Fruit fly (Drosophila melanogaster) whole organism, embryonic: ENCODE data around the gene CG32428.

ENCODE experiments used
- CG10462 ChIP-seq: fragments of 200-800 bp; sonication (Bioruptor generic); optimal IDR thresholded peaks from 2 replicates; lab custom pipeline; 2016; ENCODE audit warnings: missing biosample characterization, missing genetic modification characterization
- CG12236 ChIP-seq: fragments of 200-800 bp; sonication (Bioruptor generic); optimal IDR thresholded peaks from 2 replicates; lab custom pipeline; 2016; ENCODE audit warnings: missing biosample characterization, missing genetic modification characterization
- CG13287 ChIP-seq: fragments of 200-800 bp; sonication (Bioruptor generic); IDR thresholded peaks from 2 replicates; pipeline ENCODE4 v1.3.6; 2022; ENCODE audit warnings: missing biosample characterization, missing genetic modification characterization; ENCODE audit not compliant: partially characterized antibody
- CG15479 ChIP-seq: fragments of 200-800 bp; sonication (Bioruptor generic); optimal IDR thresholded peaks from 3 replicates; lab custom pipeline; 2019; ENCODE audit warnings: missing biosample characterization, mild to moderate bottlenecking, missing genetic modification characterization, moderate library complexity
- CG1602 ChIP-seq: fragments of 200-800 bp; sonication (Bioruptor generic); optimal IDR thresholded peaks from 3 replicates; lab custom pipeline; 2016; ENCODE audit warnings: missing biosample characterization, missing genetic modification characterization
- CG17186 ChIP-seq: fragments of 200-800 bp; sonication (Bioruptor generic); optimal IDR thresholded peaks from 3 replicates; lab custom pipeline; 2017; ENCODE audit warnings: missing biosample characterization, missing genetic modification reagents, missing genetic modification characterization
- CG17328 ChIP-seq: fragments of 200-800 bp; sonication (Bioruptor generic); IDR thresholded peaks from 2 replicates; pipeline ENCODE4 v1.3.6; 2022; ENCODE audit warnings: missing biosample characterization, missing genetic modification characterization
- CG2129 ChIP-seq: fragments of 200-800 bp; sonication (Bioruptor generic); IDR thresholded peaks from 2 replicates; pipeline ENCODE4 v1.3.6; 2022; ENCODE audit warnings: missing biosample characterization, missing genetic modification characterization; ENCODE audit not compliant: partially characterized antibody
- CG2875 ChIP-seq: fragments of 200-800 bp; sonication (Bioruptor generic); optimal IDR thresholded peaks from 2 replicates; lab custom pipeline; 2017; ENCODE audit warnings: missing biosample characterization, mild to moderate bottlenecking, missing genetic modification characterization, missing genetic modification reagents
- CG3281 ChIP-seq: fragments of 200-800 bp; sonication (Bioruptor generic); optimal IDR thresholded peaks from 3 replicates; lab custom pipeline; 2017; ENCODE audit warnings: missing biosample characterization, mild to moderate bottlenecking, missing genetic modification characterization
- CG34422 ChIP-seq: fragments of 200-800 bp; sonication (Bioruptor generic); IDR thresholded peaks from 3 replicates; pipeline ENCODE4 v1.3.6; 2022; ENCODE audit warnings: missing biosample characterization, missing genetic modification characterization
- CG3726 ChIP-seq: fragments of 200-800 bp; sonication (Bioruptor generic); IDR thresholded peaks from 3 replicates; pipeline ENCODE4, ENCODE4 v1.3.6; 2022; ENCODE audit warnings: missing biosample characterization, missing genetic modification characterization
- CG3995 ChIP-seq: fragments of 200-800 bp; sonication (Bioruptor generic); optimal IDR thresholded peaks from 3 replicates; lab custom pipeline; 2016; ENCODE audit warnings: missing biosample characterization, missing genetic modification characterization
- CG4282 ChIP-seq: fragments of 200-800 bp; sonication (Bioruptor generic); optimal IDR thresholded peaks from 2 replicates; lab custom pipeline; 2016; ENCODE audit warnings: missing biosample characterization, missing genetic modification characterization
- CG4404 ChIP-seq: fragments of 200-800 bp; sonication (Bioruptor generic); IDR thresholded peaks from 2 replicates; pipeline ENCODE4 v1.3.6; 2022; ENCODE audit warnings: missing biosample characterization, missing genetic modification characterization
- CG6254 ChIP-seq: fragments of 200-800 bp; sonication (Bioruptor generic); optimal IDR thresholded peaks from 3 replicates; lab custom pipeline; 2017; ENCODE audit warnings: mild to moderate bottlenecking, missing biosample characterization, missing genetic modification reagents, missing genetic modification characterization
- CG6791 ChIP-seq: fragments of 200-800 bp; sonication (Bioruptor generic); IDR thresholded peaks from 3 replicates; pipeline ENCODE4 v1.3.6; 2022; ENCODE audit warnings: missing biosample characterization, missing genetic modification characterization; ENCODE audit not compliant: partially characterized antibody
- CG6813 ChIP-seq: fragments of 200-800 bp; sonication (Bioruptor generic); optimal IDR thresholded peaks from 2 replicates; lab custom pipeline; 2017; ENCODE audit warnings: missing biosample characterization, missing genetic modification characterization, mild to moderate bottlenecking, moderate library complexity, missing genetic modification reagents
- CG8359 ChIP-seq: fragments of 200-800 bp; sonication (Bioruptor generic); optimal IDR thresholded peaks from 2 replicates; lab custom pipeline; 2017; ENCODE audit warnings: missing biosample characterization, mild to moderate bottlenecking, missing genetic modification characterization, borderline replicate concordance
- CG8765 ChIP-seq: fragments of 200-800 bp; sonication (Bioruptor generic); IDR thresholded peaks from 2 replicates; pipeline ENCODE4 v1.3.6; 2022; ENCODE audit warnings: missing biosample characterization, missing genetic modification characterization
- CG8924 ChIP-seq: fragments of 200-800 bp; optimal IDR thresholded peaks from 3 replicates; lab custom pipeline; 2019; ENCODE audit warnings: missing biosample characterization, mild to moderate bottlenecking, missing genetic modification characterization, moderate library complexity
- Chrac-16 ChIP-seq: fragments of 200-800 bp; sonication (Bioruptor generic); optimal IDR thresholded peaks from 3 replicates; lab custom pipeline; 2016; ENCODE audit warnings: missing biosample characterization, missing genetic modification characterization
- Ets97D ChIP-seq: fragments of 200-800 bp; sonication (Bioruptor generic); optimal IDR thresholded peaks from 3 replicates; lab custom pipeline; 2016; ENCODE audit warnings: missing biosample characterization, missing genetic modification characterization
- HLH4C ChIP-seq: fragments of 200-800 bp; sonication (Bioruptor generic); IDR thresholded peaks from 3 replicates; pipeline ENCODE4 v1.3.6; 2022; ENCODE audit warnings: missing biosample characterization, missing genetic modification characterization; ENCODE audit not compliant: partially characterized antibody
- Med ChIP-seq: fragments of 200-800 bp; sonication (Bioruptor generic); peaks from one replicate; lab custom pipeline; 2016; ENCODE audit warnings: missing biosample characterization, missing genetic modification characterization, mild to moderate bottlenecking, inconsistent platforms, moderate library complexity
- Meics ChIP-seq: fragments of 200-800 bp; sonication (Bioruptor generic); optimal IDR thresholded peaks from 2 replicates; lab custom pipeline; 2017; ENCODE audit warnings: missing biosample characterization, mild to moderate bottlenecking, missing genetic modification characterization
- YL-1 ChIP-seq: fragments of 200-800 bp; sonication (Bioruptor generic); optimal IDR thresholded peaks from 3 replicates; lab custom pipeline; 2017; ENCODE audit warnings: missing biosample characterization, mild to moderate bottlenecking, missing genetic modification characterization
- cato ChIP-seq: fragments of 200-800 bp; sonication (Bioruptor generic); optimal IDR thresholded peaks from 2 replicates; lab custom pipeline; 2016; ENCODE audit warnings: missing biosample characterization, missing genetic modification characterization, borderline replicate concordance
- dimm ChIP-seq: fragments of 200-800 bp; sonication (Bioruptor generic); IDR thresholded peaks from 2 replicates; pipeline ENCODE4 v1.3.6; 2022; ENCODE audit warnings: missing biosample characterization, missing genetic modification characterization
- fu2 ChIP-seq: fragments of 200-800 bp; sonication (Bioruptor generic); optimal IDR thresholded peaks from 2 replicates; lab custom pipeline; 2016; ENCODE audit warnings: missing biosample characterization, missing genetic modification characterization
- gce ChIP-seq: fragments of 200-800 bp; sonication (Bioruptor generic); IDR thresholded peaks from 3 replicates; pipeline ENCODE4 v1.3.6; 2022; ENCODE audit warnings: missing biosample characterization, missing genetic modification characterization
- grau ChIP-seq: fragments of 200-800 bp; optimal IDR thresholded peaks from 3 replicates; lab custom pipeline; 2019; ENCODE audit warnings: missing biosample characterization, mild to moderate bottlenecking, missing genetic modification characterization, moderate library complexity
- her ChIP-seq: fragments of 200-800 bp; sonication (Bioruptor generic); optimal IDR thresholded peaks from 2 replicates; lab custom pipeline; 2016; ENCODE audit warnings: missing biosample characterization, missing genetic modification characterization
- maf-S ChIP-seq: fragments of 200-800 bp; sonication (Bioruptor generic); optimal IDR thresholded peaks from 2 replicates; lab custom pipeline; 2016; ENCODE audit warnings: missing biosample characterization, missing genetic modification characterization
- mam ChIP-seq: fragments of 200-800 bp; sonication (Bioruptor generic); optimal IDR thresholded peaks from 3 replicates; lab custom pipeline; 2016; ENCODE audit warnings: missing biosample characterization, missing genetic modification characterization
- mld ChIP-seq: fragments of 200-800 bp; sonication (Bioruptor generic); IDR thresholded peaks from 3 replicates; pipeline ENCODE4 v1.3.6; 2022; ENCODE audit warnings: missing biosample characterization, missing genetic modification characterization; ENCODE audit not compliant: partially characterized antibody
- nerfin-1 ChIP-seq: fragments of 200-800 bp; sonication (Bioruptor generic); optimal IDR thresholded peaks from 3 replicates; lab custom pipeline; 2019; ENCODE audit warnings: missing biosample characterization, mild to moderate bottlenecking, missing genetic modification characterization, moderate library complexity
- oc ChIP-seq: fragments of 200-800 bp; sonication (Bioruptor generic); optimal IDR thresholded peaks from 2 replicates; lab custom pipeline; 2018; ENCODE audit warnings: missing biosample characterization, mild to moderate bottlenecking, missing genetic modification characterization, moderate library complexity
- otp ChIP-seq: fragments of 200-800 bp; sonication (Bioruptor generic); IDR thresholded peaks from 3 replicates; pipeline ENCODE4, ENCODE4 v1.3.6; 2022; ENCODE audit warnings: missing biosample characterization, missing genetic modification characterization
- p53 ChIP-seq: fragments of 200-800 bp; sonication (Bioruptor generic); optimal IDR thresholded peaks from 2 replicates; lab custom pipeline; 2016; ENCODE audit warnings: missing biosample characterization, missing genetic modification characterization
- phol ChIP-seq: fragments of 200-800 bp; sonication (Bioruptor generic); optimal IDR thresholded peaks from 3 replicates; lab custom pipeline; 2018; ENCODE audit warnings: missing biosample characterization, mild to moderate bottlenecking, missing genetic modification characterization, moderate library complexity
- pnt ChIP-seq: fragments of 200-800 bp; sonication (Bioruptor generic); optimal IDR thresholded peaks from 3 replicates; lab custom pipeline; 2016; ENCODE audit warnings: missing biosample characterization, missing genetic modification characterization
- pzg ChIP-seq: fragments of 200-800 bp; sonication (Bioruptor generic); optimal IDR thresholded peaks from 3 replicates; lab custom pipeline; 2018; ENCODE audit warnings: missing biosample characterization, mild to moderate bottlenecking, missing genetic modification characterization, moderate library complexity
- repo ChIP-seq: fragments of 200-800 bp; sonication (Bioruptor generic); optimal IDR thresholded peaks from 2 replicates; lab custom pipeline; 2016; ENCODE audit warnings: missing biosample characterization, missing genetic modification characterization
- slbo ChIP-seq: fragments of 200-800 bp; sonication (Bioruptor generic); IDR thresholded peaks from 2 replicates; pipeline ENCODE4 v1.3.6; 2022; ENCODE audit warnings: missing biosample characterization, missing genetic modification characterization
- slp2 ChIP-seq: fragments of 200-800 bp; sonication (Bioruptor generic); optimal IDR thresholded peaks from 2 replicates; lab custom pipeline; 2016; ENCODE audit warnings: missing biosample characterization, missing genetic modification characterization
- tio ChIP-seq: fragments of 200-800 bp; sonication (Bioruptor generic); optimal IDR thresholded peaks from 2 replicates; lab custom pipeline; 2017; ENCODE audit warnings: missing biosample characterization, missing genetic modification characterization, inconsistent platforms
- unpg ChIP-seq: fragments of 200-800 bp; sonication (Bioruptor generic); optimal IDR thresholded peaks from 3 replicates; lab custom pipeline; 2018; ENCODE audit warnings: missing biosample characterization, mild to moderate bottlenecking, missing genetic modification characterization, moderate library complexity

CG32428 gene

DNA sequence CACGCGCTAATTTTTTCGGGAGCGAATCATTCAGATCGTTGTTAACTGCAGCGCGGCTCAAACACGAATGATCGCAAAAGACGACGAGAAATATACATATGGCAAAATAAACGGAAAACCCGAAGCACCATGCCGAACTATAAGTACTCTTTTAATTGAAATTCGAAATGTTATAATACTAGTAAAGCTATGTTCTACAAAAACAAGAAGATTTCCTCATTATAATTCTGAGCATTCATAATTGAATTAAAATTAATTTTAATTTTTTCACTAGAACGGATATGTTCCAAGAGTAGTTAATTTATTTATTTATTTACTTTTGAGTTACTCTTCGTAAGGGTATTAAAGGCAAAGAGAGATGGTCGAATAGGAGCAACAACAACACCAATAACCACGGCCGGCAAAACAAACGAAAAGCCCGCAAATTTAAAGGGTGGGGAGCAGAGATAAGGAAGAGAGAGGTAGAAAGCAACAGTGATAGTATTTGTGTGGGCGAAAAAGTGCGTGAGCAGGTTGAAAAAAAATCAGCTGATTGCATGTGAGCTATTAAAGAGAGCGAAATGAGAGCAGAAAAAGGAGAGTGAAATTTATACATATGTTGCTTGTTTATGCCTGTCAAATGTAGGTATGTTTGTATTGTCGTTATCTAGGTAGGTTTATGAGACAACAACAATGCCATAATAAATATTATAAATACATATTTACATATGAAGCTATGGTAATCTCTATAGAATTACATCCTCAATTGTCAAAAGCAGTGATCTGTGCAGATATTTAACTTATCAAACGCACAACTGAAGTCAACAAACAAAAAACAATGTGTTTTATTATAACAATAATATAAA is 20.1 kb upstream of the CG32428 start (continued):
- TF ChIP-seq tio (GFP tag; lab: Kevin White, UChicago) = peak; percentile 53
- TF ChIP-seq otp = peak; percentile 66; the same call in 1 of the 3 replicates
- peak; percentile 85; the same call in 2 of the 3 replicates for TF ChIP-seq CG34422 (GFP tag; lab: Robert Waterston, UW)
- peak; percentile 15 for TF ChIP-seq nerfin-1 (tag; lab: Kevin White, UChicago)
- peak; percentile 69 for TF ChIP-seq CG15479 (GFP tag; lab: Kevin White, UChicago)
- peak; percentile 38 for TF ChIP-seq CG3995 (GFP tag; lab: Kevin White, UChicago)
- TF ChIP-seq CG6813 (GFP tag; lab: Kevin White, UChicago) = peak; percentile 57
- TF ChIP-seq CG17328 (GFP tag; lab: Robert Waterston, UW) = peak; percentile 74
- peak; percentile 30 for TF ChIP-seq maf-S (GFP tag; lab: Kevin White, UChicago)
- no peak for TF ChIP-seq CG2129 (GFP tag; lab: Robert Waterston, UW)
- no peak for TF ChIP-seq CG2875 (GFP tag; lab: Kevin White, UChicago)
- peak; percentile 11 for TF ChIP-seq cato (GFP tag; lab: Kevin White, UChicago)
- 0 out of 3 replicates have a peak, but pooled peaks have one; percentile 47 for TF ChIP-seq gce
- no peak for TF ChIP-seq repo (GFP tag; lab: Kevin White, UChicago)
- TF ChIP-seq Meics = peak; percentile 80
- peak; percentile 83 for TF ChIP-seq grau (tag; lab: Kevin White, UChicago)
- TF ChIP-seq CG4282 (GFP tag; lab: Kevin White, UChicago) = no peak
- TF ChIP-seq CG6254 (GFP tag; lab: Kevin White, UChicago) = peak; percentile 43
- peak; percentile 25; the same call in 1 of the 2 replicates for TF ChIP-seq CG8765
- no peak for TF ChIP-seq p53
- TF ChIP-seq CG10462 (GFP tag; lab: Kevin White, UChicago) = no peak
- peak; percentile 9 for TF ChIP-seq Ets97D
- TF ChIP-seq CG8924 = peak; percentile 84
- TF ChIP-seq her = peak; percentile 32
- TF ChIP-seq CG12236 (GFP tag; lab: Kevin White, UChicago) = no peak
- TF ChIP-seq CG6791 (GFP tag; lab: Robert Waterston, UW) = no peak
- peak; percentile 55 for TF ChIP-seq mam (GFP tag; lab: Kevin White, UChicago)
- no peak for TF ChIP-seq pzg (GFP tag; lab: Kevin White, UChicago)
- no peak for TF ChIP-seq CG17186 (GFP tag; lab: Kevin White, UChicago)
- peak; percentile 86 for TF ChIP-seq Med (GFP tag; lab: Kevin White, UChicago)
- no peak for TF ChIP-seq dimm (GFP tag; lab: Robert Waterston, UW)
- TF ChIP-seq unpg = peak; percentile 83
- TF ChIP-seq CG1602 (GFP tag; lab: Kevin White, UChicago) = peak; percentile 13
- no peak for TF ChIP-seq HLH4C (GFP tag; lab: Robert Waterston, UW)
- no peak for TF ChIP-seq pnt (GFP tag; lab: Kevin White, UChicago)
- peak; percentile 50 for TF ChIP-seq CG4404 (GFP tag; lab: Robert Waterston, UW)
- peak; percentile 70 for TF ChIP-seq Chrac-16 (GFP tag; lab: Kevin White, UChicago)
- TF ChIP-seq slp2 (GFP tag; lab: Kevin White, UChicago) = peak; percentile 28
- TF ChIP-seq YL-1 (GFP tag; lab: Kevin White, UChicago) = no peak
- TF ChIP-seq slbo (GFP tag; lab: Robert Waterston, UW) = peak; percentile 83
- no peak for TF ChIP-seq CG8359 (GFP tag; lab: Kevin White, UChicago)
- TF ChIP-seq mld (GFP tag; lab: Robert Waterston, UW) = no peak
- TF ChIP-seq CG3281 = peak; percentile 81
- TF ChIP-seq fu2 (GFP tag; lab: Kevin White, UChicago) = peak; percentile 36
- TF ChIP-seq CG13287 = peak; percentile 21; the same call in 1 of the 2 replicates
- peak; percentile 68 for TF ChIP-seq phol (tag; lab: Kevin White, UChicago)
- TF ChIP-seq CG3726 = no peak
- no peak for TF ChIP-seq oc (tag; lab: Kevin White, UChicago)
